Worm (Caenorhabditis elegans) whole organism, L4 larva: Measurements from ENCODE around the gene ndx-6.

Source experiments
- D1046.2 ChIP-seq: fragments of 200-800 bp; sonication (Bioruptor generic); IDR thresholded peaks from 2 replicates; pipeline ENCODE4 v1.3.6; 2022; ENCODE audit warnings: missing genetic modification characterization, missing compliant biosample characterization
- F37D6.2 ChIP-seq: sonication (generic microtip); optimal IDR thresholded peaks from 2 replicates; lab custom pipeline; 2016; ENCODE audit warnings: mild to moderate bottlenecking, missing genetic modification characterization, missing compliant biosample characterization
- F44E2.7 ChIP-seq: fragments of 200-800 bp; sonication (Bioruptor generic); IDR thresholded peaks from 2 replicates; pipeline ENCODE4 v2.1.2; 2022; ENCODE audit warnings: missing genetic modification characterization, missing compliant biosample characterization
- F49E8.2 ChIP-seq: sonication (generic microtip); optimal IDR thresholded peaks from 2 replicates; lab custom pipeline; 2016; ENCODE audit warnings: missing compliant biosample characterization, mild to moderate bottlenecking, missing genetic modification characterization, borderline replicate concordance
- T20F7.1 ChIP-seq: fragments of 200-800 bp; sonication (Bioruptor generic); optimal IDR thresholded peaks from 2 replicates; lab custom pipeline; 2018; ENCODE audit warnings: mild to moderate bottlenecking, missing genetic modification characterization, missing compliant biosample characterization
- T26A8.4 ChIP-seq: fragments of 200-800 bp; sonication (Bioruptor generic); IDR thresholded peaks from 2 replicates; pipeline ENCODE4 v1.3.6; 2022; ENCODE audit warnings: missing genetic modification characterization, missing compliant biosample characterization
- Y105C5A.15 ChIP-seq: fragments of 200-800 bp; sonication (Bioruptor generic); IDR thresholded peaks from 2 replicates; pipeline ENCODE4 v1.3.6; 2022; ENCODE audit warnings: missing genetic modification characterization, missing compliant biosample characterization
- Y5F2A.4 ChIP-seq: fragments of 200-800 bp; sonication (Bioruptor generic); optimal IDR thresholded peaks from 2 replicates; lab custom pipeline; 2018; ENCODE audit warnings: mild to moderate bottlenecking, missing genetic modification characterization, missing compliant biosample characterization
- Y75B8A.6 ChIP-seq: fragments of 200-800 bp; sonication (Bioruptor generic); IDR thresholded peaks from 2 replicates; pipeline ENCODE4 v1.3.6; 2022; ENCODE audit warnings: missing genetic modification reagents, missing genetic modification characterization, missing compliant biosample characterization
- ZK337.2 ChIP-seq: fragments of 200-800 bp; sonication (Bioruptor generic); IDR thresholded peaks from 2 replicates; pipeline ENCODE4 v1.3.6; 2022; ENCODE audit warnings: missing genetic modification reagents, missing genetic modification characterization, missing compliant biosample characterization
- ZK546.5 ChIP-seq, 2 experiments: sonication (generic microtip); optimal IDR thresholded peaks; 2 replicates each; lab custom pipeline; 2017; ENCODE audit warnings: missing biosample characterization in 2 of 2, missing genetic modification characterization in 2 of 2
- aha-1 ChIP-seq: fragments of 150-350 bp; peaks from one replicate; lab custom pipeline; 2014; ENCODE audit warnings: missing biosample characterization, missing genetic modification characterization
- attf-4 ChIP-seq: sonication (generic microtip); optimal IDR thresholded peaks from 3 replicates; lab custom pipeline; 2017; ENCODE audit warnings: missing biosample characterization, missing genetic modification characterization
- ceh-32 ChIP-seq: sonication (generic microtip); optimal IDR thresholded peaks from 2 replicates; lab custom pipeline; 2016; ENCODE audit warnings: mild to moderate bottlenecking, missing genetic modification characterization, missing compliant biosample characterization; ENCODE audit not compliant: poor library complexity
- daf-19 ChIP-seq: fragments of 200-800 bp; sonication (Bioruptor generic); conservative IDR thresholded peaks from 2 replicates; pipeline ENCODE4 v1.3.6; 2022; ENCODE audit warnings: missing genetic modification characterization, missing compliant biosample characterization
- daf-8 ChIP-seq: fragments of 200-800 bp; sonication (Bioruptor generic); IDR thresholded peaks from 2 replicates; pipeline ENCODE4 v1.3.6; 2022; ENCODE audit warnings: missing genetic modification characterization, missing compliant biosample characterization
- dmd-6 ChIP-seq: fragments of 200-800 bp; sonication (Bioruptor generic); IDR thresholded peaks from 2 replicates; pipeline ENCODE4 v1.3.6; 2022; ENCODE audit warnings: missing genetic modification reagents, missing genetic modification characterization, missing compliant biosample characterization
- dmd-8 ChIP-seq: fragments of 200-800 bp; sonication (Bioruptor generic); IDR thresholded peaks from 2 replicates; pipeline ENCODE4 v1.3.6; 2022; ENCODE audit warnings: missing genetic modification characterization, missing compliant biosample characterization
- dmd-9 ChIP-seq: fragments of 200-800 bp; sonication (Bioruptor generic); IDR thresholded peaks from 2 replicates; pipeline ENCODE4 v1.3.6; 2022; ENCODE audit warnings: missing genetic modification reagents, missing genetic modification characterization, missing compliant biosample characterization
- dve-1 ChIP-seq: sonication (generic microtip); optimal IDR thresholded peaks from 2 replicates; lab custom pipeline; 2017; ENCODE audit warnings: antibody characterized with exemption, mild to moderate bottlenecking, missing genetic modification characterization, missing compliant biosample characterization; ENCODE audit not compliant: insufficient read depth
- egl-27 ChIP-seq: sonication (generic microtip); optimal IDR thresholded peaks from 3 replicates; lab custom pipeline; 2017; ENCODE audit warnings: missing biosample characterization, missing genetic modification reagents, missing genetic modification characterization
- fkh-10 ChIP-seq: fragments of 150-350 bp; optimal IDR thresholded peaks from 2 replicates; lab custom pipeline; 2014; ENCODE audit warnings: missing biosample characterization, missing genetic modification reagents, missing genetic modification characterization
- hlh-11 ChIP-seq: fragments of 200-800 bp; sonication (Bioruptor generic); optimal IDR thresholded peaks from 2 replicates; lab custom pipeline; 2018; ENCODE audit warnings: mild to moderate bottlenecking, missing genetic modification characterization, missing compliant biosample characterization
- hlh-30 ChIP-seq: sonication (generic microtip); optimal IDR thresholded peaks from 2 replicates; lab custom pipeline; 2017; ENCODE audit warnings: antibody characterized with exemption, mild to moderate bottlenecking, missing genetic modification characterization, missing compliant biosample characterization; ENCODE audit not compliant: insufficient read depth
- jun-1 ChIP-seq: fragments of 150-350 bp; optimal IDR thresholded peaks from 2 replicates; lab custom pipeline; 2014; ENCODE audit warnings: missing biosample characterization, missing genetic modification reagents, missing genetic modification characterization
- lin-38 ChIP-seq: fragments of 200-800 bp; sonication (Bioruptor generic); IDR thresholded peaks from 2 replicates; pipeline ENCODE4 v1.3.6; 2022; ENCODE audit warnings: missing genetic modification reagents, missing genetic modification characterization, missing compliant biosample characterization
- lin-39 ChIP-seq: fragments of 150-350 bp; optimal IDR thresholded peaks from 2 replicates; lab custom pipeline; 2014; ENCODE audit warnings: missing biosample characterization, missing genetic modification reagents, missing genetic modification characterization
- lsy-2 ChIP-seq, 2 experiments: fragments of 150-350 bp in 1 of 2; sonication (generic microtip) in 1 of 2; optimal IDR thresholded peaks; 2 replicates each; lab custom pipeline; 2014 to 2017; ENCODE audit warnings: missing biosample characterization in 2 of 2, missing genetic modification characterization in 2 of 2
- madf-9 ChIP-seq: fragments of 200-800 bp; sonication (Bioruptor generic); conservative IDR thresholded peaks from 2 replicates; pipeline ENCODE4 v1.3.6; 2022; ENCODE audit warnings: missing genetic modification reagents, missing genetic modification characterization, missing compliant biosample characterization
- mep-1 ChIP-seq: fragments of 150-350 bp; sonication (generic microtip); optimal IDR thresholded peaks from 3 replicates; lab custom pipeline; 2014; ENCODE audit warnings: missing biosample characterization, missing genetic modification characterization
- mes-2 ChIP-seq: sonication (generic microtip); optimal IDR thresholded peaks from 2 replicates; lab custom pipeline; 2016; ENCODE audit warnings: missing genotype, mild to moderate bottlenecking, missing genetic modification characterization, missing compliant biosample characterization; ENCODE audit not compliant: poor library complexity, severe bottlenecking
- nhr-102 ChIP-seq: sonication (generic microtip); optimal IDR thresholded peaks from 2 replicates; lab custom pipeline; 2016; ENCODE audit warnings: mild to moderate bottlenecking, missing genetic modification characterization, moderate library complexity, missing compliant biosample characterization
- nhr-25 ChIP-seq: sonication (generic microtip); optimal IDR thresholded peaks from 2 replicates; lab custom pipeline; 2017; ENCODE audit warnings: missing genetic modification characterization, mild to moderate bottlenecking, missing compliant biosample characterization, antibody characterized with exemption, moderate library complexity, borderline replicate concordance; ENCODE audit not compliant: insufficient read depth
- nhr-42 ChIP-seq: fragments of 200-800 bp; sonication (Bioruptor generic); IDR thresholded peaks from 2 replicates; pipeline ENCODE4 v1.3.6; 2022; ENCODE audit warnings: missing genetic modification characterization, missing compliant biosample characterization
- nhr-48 ChIP-seq: sonication (generic microtip); optimal IDR thresholded peaks from 2 replicates; lab custom pipeline; 2016; ENCODE audit warnings: mild to moderate bottlenecking, missing genetic modification characterization, missing compliant biosample characterization
- nhr-6 ChIP-seq: fragments of 150-350 bp; optimal IDR thresholded peaks from 2 replicates; lab custom pipeline; 2014; ENCODE audit warnings: missing biosample characterization, missing genetic modification characterization
- nhr-76 ChIP-seq: fragments of 150-350 bp; optimal IDR thresholded peaks from 2 replicates; lab custom pipeline; 2014; ENCODE audit warnings: missing biosample characterization, missing genetic modification characterization
- pha-4 ChIP-seq, 2 experiments: fragments of 150-350 bp in 1 of 2; fragments of 200-800 bp in 1 of 2; sonication (Bioruptor generic) in 1 of 2; IDR thresholded peaks in 1 of 2; optimal IDR thresholded peaks in 1 of 2; 2 replicates each; pipeline versions ENCODE4 v1.3.6 to Lab custom; 2014 to 2022; ENCODE audit warnings: missing genetic modification characterization in 2 of 2, missing genetic modification reagents in 2 of 2, missing biosample characterization in 1 of 2, missing compliant biosample characterization in 1 of 2
- php-3 ChIP-seq: fragments of 200-800 bp; sonication (Bioruptor generic); IDR thresholded peaks from 2 replicates; pipeline ENCODE4 v1.3.6; 2022; ENCODE audit warnings: missing genetic modification reagents, missing genetic modification characterization, missing compliant biosample characterization
- snpc-1.2 ChIP-seq: fragments of 200-800 bp; sonication (Bioruptor generic); IDR thresholded peaks from 2 replicates; pipeline ENCODE4 v1.3.6; 2022; ENCODE audit warnings: missing genetic modification reagents, missing genetic modification characterization, missing compliant biosample characterization
- snpc-4 ChIP-seq: fragments of 150-350 bp; optimal IDR thresholded peaks from 2 replicates; lab custom pipeline; 2014; ENCODE audit warnings: missing biosample characterization, missing genetic modification characterization
- spr-1 ChIP-seq: sonication (generic microtip); optimal IDR thresholded peaks from 2 replicates; lab custom pipeline; 2016; ENCODE audit warnings: mild to moderate bottlenecking, missing genetic modification characterization, missing compliant biosample characterization
- tra-1 ChIP-seq: fragments of 200-800 bp; sonication (Bioruptor generic); IDR thresholded peaks from 2 replicates; pipeline ENCODE4 v1.3.6; 2022; ENCODE audit warnings: missing genetic modification reagents, missing genetic modification characterization, missing compliant biosample characterization
- unc-62 ChIP-seq, 3 experiments: fragments of 150-350 bp in 1 of 3; sonication (generic microtip); optimal IDR thresholded peaks in 2 of 3; peaks in 1 of 3; 1 replicate in 1 of 3; 2 replicates in 2 of 3; lab custom pipeline; 2014 to 2017; ENCODE audit warnings: missing biosample characterization in 3 of 3, missing genetic modification characterization in 3 of 3, missing genetic modification reagents in 3 of 3, missing genotype in 1 of 3
- vab-7 ChIP-seq: fragments of 200-800 bp; sonication (Bioruptor generic); IDR thresholded peaks from 2 replicates; pipeline ENCODE4 v1.3.6; 2022; ENCODE audit warnings: missing genetic modification reagents, missing genetic modification characterization, missing compliant biosample characterization
- zip-2 ChIP-seq: fragments of 150-350 bp; optimal IDR thresholded peaks from 2 replicates; lab custom pipeline; 2014; ENCODE audit warnings: missing biosample characterization, missing genetic modification characterization

The ndx-6 gene

ce11 chrII:5425633-5426032 lies 36.0 kb upstream of the ndx-6 start, which contains the start of gene F07F6.8:
F07F6.8 (minus strand) TSS chrII:5425733.
- TF ChIP-seq jun-1 (tag; lab: Kevin White, UChicago) = no peak
- TF ChIP-seq aha-1 (tag; lab: Kevin White, UChicago) = peak; percentile 31

DNA sequence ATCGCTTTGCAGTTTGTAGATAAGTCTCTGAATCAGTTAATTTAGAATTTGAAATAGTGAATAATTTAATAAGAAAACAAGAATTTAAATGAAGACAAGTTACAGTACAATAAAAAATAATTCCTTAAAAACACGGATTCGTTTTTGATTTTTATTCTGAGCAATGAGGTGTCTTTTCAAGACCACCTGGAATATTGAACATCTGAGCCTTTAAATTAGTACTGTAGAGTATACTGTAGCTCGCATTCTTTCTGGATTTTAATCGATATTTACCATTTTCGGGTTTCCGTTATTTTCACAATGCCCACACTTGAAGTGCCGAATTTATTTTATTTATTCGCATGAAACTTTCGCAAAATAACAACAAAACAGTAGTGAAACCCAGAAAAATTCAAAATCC lies 34.2 kb upstream of the ndx-6 start, which contains the start of gene F07F6.7:
TSS of gene F07F6.7 (minus strand) at position 27 of the 400 bp plus-strand sequence.
- TF ChIP-seq nhr-102 = no peak
- TF ChIP-seq tra-1 (GFP tag; lab: Robert Waterston, UW) = no peak
- TF ChIP-seq F44E2.7 (GFP tag; lab: Robert Waterston, UW) = no peak
- TF ChIP-seq vab-7 (GFP tag; lab: Robert Waterston, UW) = no peak
- TF ChIP-seq nhr-76 = no peak
- peak; percentile 27; the same call in 1 of the 2 replicates for TF ChIP-seq lin-38
- no peak for TF ChIP-seq ceh-32 (tag; lab: Kevin White, UChicago)
- TF ChIP-seq unc-62 (GFP tag; optimal IDR thresholded peaks at IDR 0.05 in 1 of 2; lab: Kevin White, UChicago) = peak in 1 of 2 experiments; percentile 18
- TF ChIP-seq unc-62 (tag; optimal IDR thresholded peaks at IDR 0.05; lab: Kevin White, UChicago) = no peak
- no peak for TF ChIP-seq Y75B8A.6
- peak; percentile 30 for TF ChIP-seq T20F7.1 (GFP tag; lab: Kevin White, UChicago)
- TF ChIP-seq nhr-6 (tag; lab: Kevin White, UChicago) = no peak
- TF ChIP-seq daf-19 = no peak
- peak; percentile 13 for TF ChIP-seq nhr-25 (tag; lab: Kevin White, UChicago)
- no peak for TF ChIP-seq hlh-11 (tag; lab: Kevin White, UChicago)
- TF ChIP-seq fkh-10 = no peak
- no peak for TF ChIP-seq php-3 (GFP tag; lab: Robert Waterston, UW)
- TF ChIP-seq egl-27 (tag; lab: Kevin White, UChicago) = no peak
- peak in 1 of 2 experiments; percentile 50 for TF ChIP-seq lsy-2 (tag; optimal IDR thresholded peaks at IDR 0.05; lab: Kevin White, UChicago)
- TF ChIP-seq mep-1 (tag; lab: Kevin White, UChicago) = no peak
- no peak for TF ChIP-seq Y5F2A.4 (GFP tag; lab: Kevin White, UChicago)
- TF ChIP-seq dmd-9 = no peak
- TF ChIP-seq snpc-1.2 = no peak
- TF ChIP-seq dve-1 (tag; lab: Kevin White, UChicago) = peak; percentile 14

DNA sequence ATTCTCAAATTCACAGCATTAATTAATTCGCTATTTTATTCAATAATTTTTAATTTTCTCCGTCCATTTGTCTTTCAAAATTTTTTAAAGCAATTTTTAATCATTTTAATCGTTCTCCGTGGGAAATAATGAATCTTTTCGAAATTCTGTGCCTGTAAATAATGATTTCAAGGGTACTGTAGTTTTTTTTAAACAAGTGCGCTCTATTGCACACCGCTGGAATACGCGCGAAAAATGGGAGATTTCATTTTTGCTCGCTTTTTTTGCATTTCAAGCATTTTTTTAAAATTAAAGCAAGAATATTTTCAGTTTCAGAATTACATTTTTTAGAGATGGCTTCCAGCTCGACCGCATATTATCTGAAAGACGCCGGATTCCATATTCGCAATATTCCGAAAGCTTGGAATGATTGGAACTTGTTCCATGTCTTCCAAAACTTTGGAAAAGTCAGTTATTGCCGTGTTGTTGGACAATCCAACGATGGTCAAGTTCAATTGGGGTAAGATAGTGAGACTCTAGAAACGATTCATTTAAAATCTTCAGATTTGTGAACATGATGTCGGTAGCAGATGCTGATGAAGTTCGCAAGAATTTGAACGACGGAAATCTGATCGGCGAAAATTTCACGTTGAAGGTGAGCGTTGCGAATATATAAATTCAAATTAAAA lies 31.4 kb upstream of the ndx-6 start, which contains the start of gene tofu-6:
TSS of gene tofu-6 (plus strand) at position 302 of the 668 bp plus-strand sequence.
- TF ChIP-seq attf-4 (tag; lab: Kevin White, UChicago) = no peak
- TF ChIP-seq lin-39 (tag; lab: Kevin White, UChicago) = no peak
- TF ChIP-seq pha-4 (GFP tag; IDR thresholded peaks at IDR 0.05; lab: Robert Waterston, UW) = no peak
- no peak for TF ChIP-seq pha-4 (tag; optimal IDR thresholded peaks at IDR 0.05; lab: Kevin White, UChicago)
- no peak for TF ChIP-seq snpc-4
- TF ChIP-seq ZK337.2 (GFP tag; lab: Robert Waterston, UW) = no peak
- TF ChIP-seq ZK546.5 (tag; optimal IDR thresholded peaks at IDR 0.05; lab: Kevin White, UChicago) = no peak
- TF ChIP-seq daf-8 (GFP tag; lab: Robert Waterston, UW) = no peak
- no peak for TF ChIP-seq D1046.2 (GFP tag; lab: Robert Waterston, UW)
- TF ChIP-seq F37D6.2 (tag; lab: Kevin White, UChicago) = no peak
- TF ChIP-seq Y105C5A.15 (GFP tag; lab: Robert Waterston, UW) = no peak
- no peak for TF ChIP-seq spr-1 (tag; lab: Kevin White, UChicago)
- peak in 1 of 2 experiments; percentile 92 for TF ChIP-seq lsy-2 (tag; optimal IDR thresholded peaks at IDR 0.05; lab: Kevin White, UChicago)
- no peak for TF ChIP-seq mes-2 (tag; lab: Kevin White, UChicago)
- no peak for TF ChIP-seq nhr-76
- TF ChIP-seq T26A8.4 (GFP tag; lab: Robert Waterston, UW) = no peak
- TF ChIP-seq nhr-48 (tag; lab: Kevin White, UChicago) = no peak
- TF ChIP-seq F49E8.2 (tag; lab: Kevin White, UChicago) = peak; percentile 41
- TF ChIP-seq dve-1 (tag; lab: Kevin White, UChicago) = no peak
- TF ChIP-seq nhr-42 (GFP tag; lab: Robert Waterston, UW) = no peak
- no peak for TF ChIP-seq dmd-6 (GFP tag; lab: Robert Waterston, UW)
- TF ChIP-seq madf-9 (GFP tag; lab: Robert Waterston, UW) = no peak
- no peak for TF ChIP-seq dmd-8 (GFP tag; lab: Robert Waterston, UW)
- no peak for TF ChIP-seq zip-2 (tag; lab: Kevin White, UChicago)
- no peak for TF ChIP-seq hlh-30 (tag; lab: Kevin White, UChicago)
